Fruit fly (Drosophila melanogaster) whole organism, embryonic: ENCODE measurements around the gene Tis11.

Source experiments
- Aef1 ChIP-seq: fragments of 200-800 bp; sonication (Bioruptor generic); IDR thresholded peaks from 3 replicates; pipeline ENCODE4 v1.3.6; 2022; ENCODE audit warnings: missing biosample characterization, missing genetic modification characterization
- B-H1 ChIP-seq: fragments of 200-800 bp; sonication (Bioruptor generic); IDR thresholded peaks from 3 replicates; pipeline ENCODE4 v1.3.6; 2022; ENCODE audit warnings: missing biosample characterization, missing genetic modification characterization
- BEAF-32 ChIP-seq: fragments of 200-800 bp; sonication (Bioruptor generic); optimal IDR thresholded peaks from 3 replicates; lab custom pipeline; 2017; ENCODE audit warnings: missing biosample characterization, missing genetic modification characterization, mild to moderate bottlenecking, moderate library complexity, missing genetic modification reagents
- CG11085 ChIP-seq: fragments of 200-800 bp; sonication (Bioruptor generic); IDR thresholded peaks from 2 replicates; pipeline ENCODE4 v1.3.6; 2022; ENCODE audit warnings: missing biosample characterization, missing genetic modification characterization
- CG12391 ChIP-seq: fragments of 200-800 bp; sonication (Bioruptor generic); optimal IDR thresholded peaks from 3 replicates; lab custom pipeline; 2018; ENCODE audit warnings: missing biosample characterization, mild to moderate bottlenecking, missing genetic modification characterization, moderate library complexity
- CG14050 ChIP-seq: fragments of 200-800 bp; sonication (Bioruptor generic); IDR thresholded peaks from 3 replicates; pipeline ENCODE4 v1.3.6; 2022; ENCODE audit warnings: missing biosample characterization, missing genetic modification characterization
- CG15479 ChIP-seq: fragments of 200-800 bp; sonication (Bioruptor generic); optimal IDR thresholded peaks from 3 replicates; lab custom pipeline; 2019; ENCODE audit warnings: missing biosample characterization, mild to moderate bottlenecking, missing genetic modification characterization, moderate library complexity
- CG17385 ChIP-seq: fragments of 200-800 bp; sonication (Bioruptor generic); optimal IDR thresholded peaks from 3 replicates; lab custom pipeline; 2018; ENCODE audit warnings: missing biosample characterization, mild to moderate bottlenecking, missing genetic modification characterization
- CG2199 ChIP-seq: fragments of 200-800 bp; sonication (Bioruptor generic); IDR thresholded peaks from 3 replicates; pipeline ENCODE4 v1.3.6; 2022; ENCODE audit warnings: missing biosample characterization, missing genetic modification characterization
- CG3163 ChIP-seq: fragments of 200-800 bp; sonication (Bioruptor generic); optimal IDR thresholded peaks from 3 replicates; lab custom pipeline; 2016; ENCODE audit warnings: missing biosample characterization, missing genetic modification characterization
- CG3281 ChIP-seq: fragments of 200-800 bp; sonication (Bioruptor generic); optimal IDR thresholded peaks from 3 replicates; lab custom pipeline; 2017; ENCODE audit warnings: missing biosample characterization, mild to moderate bottlenecking, missing genetic modification characterization
- CG6813 ChIP-seq: fragments of 200-800 bp; sonication (Bioruptor generic); optimal IDR thresholded peaks from 2 replicates; lab custom pipeline; 2017; ENCODE audit warnings: missing biosample characterization, missing genetic modification characterization, mild to moderate bottlenecking, moderate library complexity, missing genetic modification reagents
- CG7928 ChIP-seq: fragments of 200-800 bp; sonication (Bioruptor generic); optimal IDR thresholded peaks from 2 replicates; lab custom pipeline; 2017; ENCODE audit warnings: missing biosample characterization, mild to moderate bottlenecking, missing genetic modification characterization
- CG7963 ChIP-seq: fragments of 200-800 bp; sonication (Bioruptor generic); IDR thresholded peaks from 3 replicates; pipeline ENCODE4 v1.3.6; 2022; ENCODE audit warnings: missing biosample characterization, missing genetic modification characterization; ENCODE audit not compliant: partially characterized antibody
- CG9932 ChIP-seq: fragments of 200-800 bp; sonication (Bioruptor generic); IDR thresholded peaks from 2 replicates; pipeline ENCODE4 v1.3.6; 2022; ENCODE audit warnings: missing biosample characterization, missing genetic modification characterization
- Dbx ChIP-seq: fragments of 200-800 bp; sonication (Bioruptor generic); IDR thresholded peaks from 3 replicates; pipeline ENCODE4 v1.3.6; 2022; ENCODE audit warnings: missing biosample characterization, missing genetic modification characterization
- Dp ChIP-seq: fragments of 200-800 bp; sonication (Bioruptor generic); optimal IDR thresholded peaks from 2 replicates; lab custom pipeline; 2018; ENCODE audit warnings: missing biosample characterization, mild to moderate bottlenecking, missing genetic modification characterization, moderate library complexity
- Drgx ChIP-seq: fragments of 200-800 bp; sonication (Bioruptor generic); IDR thresholded peaks from 2 replicates; pipeline ENCODE4 v1.3.6; 2022; ENCODE audit warnings: missing biosample characterization, missing genetic modification characterization
- Fer3 ChIP-seq: fragments of 200-800 bp; sonication (Bioruptor generic); optimal IDR thresholded peaks from 2 replicates; lab custom pipeline; 2018; ENCODE audit warnings: missing biosample characterization, mild to moderate bottlenecking, missing genetic modification characterization, moderate library complexity
- GATAe ChIP-seq: fragments of 200-800 bp; sonication (Bioruptor generic); conservative IDR thresholded peaks from 2 replicates; pipeline ENCODE4 v1.3.6; 2022; ENCODE audit warnings: missing biosample characterization, missing genetic modification characterization
- H15 ChIP-seq: fragments of 200-800 bp; sonication (Bioruptor generic); IDR thresholded peaks from 3 replicates; pipeline ENCODE4 v1.3.6; 2022; ENCODE audit warnings: missing biosample characterization, missing genetic modification characterization
- HLH4C ChIP-seq: fragments of 200-800 bp; sonication (Bioruptor generic); IDR thresholded peaks from 3 replicates; pipeline ENCODE4 v1.3.6; 2022; ENCODE audit warnings: missing biosample characterization, missing genetic modification characterization; ENCODE audit not compliant: partially characterized antibody
- Hey ChIP-seq: fragments of 200-800 bp; sonication (Bioruptor generic); optimal IDR thresholded peaks from 3 replicates; lab custom pipeline; 2018; ENCODE audit warnings: missing biosample characterization, mild to moderate bottlenecking, missing genetic modification characterization
- Hmr ChIP-seq: fragments of 200-800 bp; sonication (Bioruptor generic); optimal IDR thresholded peaks from 3 replicates; lab custom pipeline; 2017; ENCODE audit warnings: mild to moderate bottlenecking, missing biosample characterization, missing genetic modification reagents, missing genetic modification characterization
- Oli ChIP-seq: fragments of 200-800 bp; sonication (Bioruptor generic); optimal IDR thresholded peaks from 2 replicates; lab custom pipeline; 2018; ENCODE audit warnings: missing biosample characterization, mild to moderate bottlenecking, missing genetic modification characterization, moderate library complexity
- Rx ChIP-seq: fragments of 200-800 bp; sonication (Bioruptor generic); IDR thresholded peaks from 2 replicates; pipeline ENCODE4 v1.3.6; 2022; ENCODE audit warnings: missing biosample characterization, missing genetic modification characterization
- Sry-β ChIP-seq: fragments of 200-800 bp; sonication (Bioruptor generic); optimal IDR thresholded peaks from 2 replicates; lab custom pipeline; 2018; ENCODE audit warnings: missing biosample characterization, mild to moderate bottlenecking, missing genetic modification characterization, moderate library complexity
- Sry-δ ChIP-seq: fragments of 200-800 bp; sonication (Bioruptor generic); optimal IDR thresholded peaks from 2 replicates; lab custom pipeline; 2016; ENCODE audit warnings: missing biosample characterization, missing genetic modification characterization
- Vsx1 ChIP-seq: fragments of 200-800 bp; sonication (Bioruptor generic); optimal IDR thresholded peaks from 2 replicates; lab custom pipeline; 2017; ENCODE audit warnings: missing biosample characterization, mild to moderate bottlenecking, missing genetic modification characterization, missing genetic modification reagents
- abd-A ChIP-seq: fragments of 200-800 bp; sonication (Bioruptor generic); optimal IDR thresholded peaks from 3 replicates; lab custom pipeline; 2019; ENCODE audit warnings: missing biosample characterization, mild to moderate bottlenecking, missing genetic modification characterization, moderate library complexity
- ara ChIP-seq: fragments of 200-800 bp; sonication (Bioruptor generic); IDR thresholded peaks from 2 replicates; pipeline ENCODE4 v1.3.6; 2022; ENCODE audit warnings: missing biosample characterization, missing genetic modification characterization
- ato ChIP-seq: fragments of 200-800 bp; sonication (Bioruptor generic); IDR thresholded peaks from 2 replicates; pipeline ENCODE4 v1.3.6; 2022; ENCODE audit warnings: missing biosample characterization, missing genetic modification characterization; ENCODE audit not compliant: partially characterized antibody
- br ChIP-seq: fragments of >200 bp; optimal IDR thresholded peaks from 2 replicates; lab custom pipeline; 2017
- chif ChIP-seq, 2 experiments: fragments of 200-800 bp; sonication (Bioruptor generic); optimal IDR thresholded peaks; 3 replicates each; lab custom pipeline; 2016; ENCODE audit warnings: missing biosample characterization in 2 of 2, missing genetic modification characterization in 2 of 2
- crol ChIP-seq: fragments of 200-800 bp; sonication (Bioruptor generic); IDR thresholded peaks from 2 replicates; pipeline ENCODE4 v1.3.6; 2022; ENCODE audit warnings: missing biosample characterization, missing genetic modification characterization
- dimm ChIP-seq: fragments of 200-800 bp; sonication (Bioruptor generic); IDR thresholded peaks from 2 replicates; pipeline ENCODE4 v1.3.6; 2022; ENCODE audit warnings: missing biosample characterization, missing genetic modification characterization
- fd64A ChIP-seq: fragments of 200-800 bp; sonication (Bioruptor generic); optimal IDR thresholded peaks from 3 replicates; lab custom pipeline; 2018; ENCODE audit warnings: missing biosample characterization, mild to moderate bottlenecking, missing genetic modification characterization
- gro ChIP-seq: fragments of 200-800 bp; sonication (Bioruptor generic); optimal IDR thresholded peaks from 2 replicates; lab custom pipeline; 2016; ENCODE audit warnings: missing biosample characterization, missing genetic modification characterization
- gsb ChIP-seq: fragments of 200-800 bp; sonication (Bioruptor generic); IDR thresholded peaks from 2 replicates; pipeline ENCODE4 v1.3.6; 2022; ENCODE audit warnings: missing biosample characterization, missing genetic modification characterization
- gsb-n ChIP-seq: fragments of 200-800 bp; sonication (Bioruptor generic); optimal IDR thresholded peaks from 3 replicates; lab custom pipeline; 2018; ENCODE audit warnings: missing biosample characterization, mild to moderate bottlenecking, missing genetic modification characterization
- kah ChIP-seq: fragments of 200-800 bp; sonication (Bioruptor generic); optimal IDR thresholded peaks from 2 replicates; lab custom pipeline; 2018; ENCODE audit warnings: missing biosample characterization, mild to moderate bottlenecking, missing genetic modification characterization
- kni ChIP-seq: fragments of 200-800 bp; sonication (Bioruptor generic); optimal IDR thresholded peaks from 3 replicates; lab custom pipeline; 2017; ENCODE audit warnings: mild to moderate bottlenecking, missing biosample characterization, missing genetic modification reagents, missing genetic modification characterization
- nau ChIP-seq: fragments of 200-800 bp; sonication (Bioruptor generic); optimal IDR thresholded peaks from 3 replicates; lab custom pipeline; 2017; ENCODE audit warnings: missing biosample characterization, mild to moderate bottlenecking, missing genetic modification characterization, missing genetic modification reagents
- org-1 ChIP-seq: fragments of 200-800 bp; sonication (Bioruptor generic); optimal IDR thresholded peaks from 2 replicates; lab custom pipeline; 2017; ENCODE audit warnings: missing biosample characterization, missing genetic modification characterization
- ranshi ChIP-seq: fragments of 200-800 bp; sonication (Bioruptor generic); IDR thresholded peaks from 2 replicates; pipeline ENCODE4 v1.3.6; 2022; ENCODE audit warnings: missing biosample characterization, missing genetic modification characterization
- sens ChIP-seq: fragments of 200-800 bp; sonication (Bioruptor generic); peaks from one replicate; lab custom pipeline; 2016; ENCODE audit warnings: missing biosample characterization, missing genetic modification characterization
- sisA ChIP-seq: fragments of 200-800 bp; sonication (Bioruptor generic); IDR thresholded peaks from 2 replicates; pipeline ENCODE4 v1.3.6; 2022; ENCODE audit warnings: missing biosample characterization, missing genetic modification characterization
- stc ChIP-seq: fragments of 200-800 bp; sonication (Bioruptor generic); IDR thresholded peaks from 2 replicates; pipeline ENCODE4 v1.3.6; 2022; ENCODE audit warnings: missing biosample characterization, missing genetic modification characterization
- unpg ChIP-seq: fragments of 200-800 bp; sonication (Bioruptor generic); optimal IDR thresholded peaks from 3 replicates; lab custom pipeline; 2018; ENCODE audit warnings: missing biosample characterization, mild to moderate bottlenecking, missing genetic modification characterization, moderate library complexity

The Tis11 gene

DNA sequence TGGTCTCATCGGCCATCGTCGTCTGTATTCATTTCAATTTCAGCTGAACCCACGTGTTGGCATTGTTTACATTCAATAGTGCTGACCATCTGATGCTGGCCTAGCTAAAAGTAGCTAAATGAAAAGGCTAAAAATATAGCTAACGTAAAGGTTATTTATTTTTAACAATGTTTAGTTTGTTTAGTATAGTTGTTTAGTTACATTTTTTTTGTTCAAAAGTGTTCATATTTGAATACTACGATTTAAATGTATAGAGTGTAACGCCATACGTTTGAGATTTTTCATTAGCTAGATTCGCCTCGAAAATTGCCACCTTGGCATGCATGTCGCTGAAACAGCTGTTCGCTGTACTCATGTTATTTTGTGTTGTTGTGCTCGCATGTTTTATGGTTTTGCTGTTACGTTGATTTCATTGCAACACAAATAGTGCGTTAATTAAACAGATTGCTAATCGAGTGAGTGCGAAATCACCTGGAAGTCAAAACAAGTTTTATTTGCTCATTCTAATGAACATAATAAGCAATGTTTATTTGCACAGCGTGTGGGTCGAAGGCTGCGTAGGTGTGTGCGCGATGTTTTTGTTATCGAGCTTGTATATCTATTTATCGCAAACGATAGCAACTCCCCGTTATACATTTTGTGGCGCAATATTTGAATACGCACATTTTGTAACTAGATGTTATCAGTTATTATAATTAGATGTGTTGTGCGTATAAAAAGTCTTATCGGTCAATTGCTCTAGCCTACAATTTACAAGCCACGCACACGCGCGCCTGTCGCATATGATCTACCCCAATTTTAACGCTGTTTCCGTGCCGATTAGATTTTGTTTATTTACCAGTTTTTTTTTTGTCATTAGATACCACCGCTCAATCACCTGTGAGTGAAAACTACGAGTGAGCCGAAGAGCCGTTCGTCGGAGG is 47.4 kb upstream of the Tis11 start, which contains the start of the genes CG1463 and Fpgs1 (continued):
- TF ChIP-seq Sry-β (GFP tag; lab: Kevin White, UChicago): peak; percentile 98
- no peak for TF ChIP-seq CG3281
- TF ChIP-seq CG7963: 0 out of 3 replicates have a peak, but pooled peaks have one; percentile 46
- TF ChIP-seq Rx (GFP tag; lab: Robert Waterston, UW): no peak
- TF ChIP-seq CG11085 (GFP tag; lab: Robert Waterston, UW): 0 out of 2 replicates have a peak, but pooled peaks have one; percentile 22
- TF ChIP-seq dimm (GFP tag; lab: Robert Waterston, UW): no peak
- peak; percentile 48 for TF ChIP-seq BEAF-32 (GFP tag; lab: Kevin White, UChicago)
- peak; percentile 25 for TF ChIP-seq CG7928
- TF ChIP-seq sens: peak; percentile 83
- no peak for TF ChIP-seq B-H1 (GFP tag; lab: Robert Waterston, UW)
- no peak for TF ChIP-seq unpg (GFP tag; lab: Kevin White, UChicago)
- TF ChIP-seq ranshi (GFP tag; lab: Robert Waterston, UW): no peak
- no peak for TF ChIP-seq GATAe (GFP tag; lab: Robert Waterston, UW)
- no peak for TF ChIP-seq Fer3
- peak; percentile 59 for TF ChIP-seq CG9932 (GFP tag; lab: Robert Waterston, UW)
- TF ChIP-seq br (lab: Kevin White, UChicago): no peak
- TF ChIP-seq kah (GFP tag; lab: Kevin White, UChicago): peak; percentile 68
- no peak for TF ChIP-seq H15 (GFP tag; lab: Robert Waterston, UW)
- no peak for TF ChIP-seq CG14050
- no peak for TF ChIP-seq gsb (GFP tag; lab: Robert Waterston, UW)
- no peak for TF ChIP-seq org-1 (GFP tag; lab: Kevin White, UChicago)
- TF ChIP-seq stc (GFP tag; lab: Robert Waterston, UW): no peak
- TF ChIP-seq nau (GFP tag; lab: Kevin White, UChicago): no peak
- TF ChIP-seq fd64A (GFP tag; lab: Kevin White, UChicago): no peak
- no peak for TF ChIP-seq ato (GFP tag; lab: Robert Waterston, UW)
- TF ChIP-seq Dbx (GFP tag; lab: Robert Waterston, UW): no peak
- TF ChIP-seq Vsx1: no peak
- TF ChIP-seq HLH4C (GFP tag; lab: Robert Waterston, UW): 0 out of 3 replicates have a peak, but pooled peaks have one; percentile 44
- 0 out of 3 replicates have a peak, but pooled peaks have one; percentile 32 for TF ChIP-seq CG2199 (GFP tag; lab: Robert Waterston, UW)
- no peak for TF ChIP-seq abd-A (tag; lab: Kevin White, UChicago)
- peak; percentile 28 for TF ChIP-seq Hey
- TF ChIP-seq kni (GFP tag; lab: Kevin White, UChicago): no peak
- no peak for TF ChIP-seq Hmr (GFP tag; lab: Kevin White, UChicago)
- TF ChIP-seq Aef1: 0 out of 3 replicates have a peak, but pooled peaks have one; percentile 22
- TF ChIP-seq CG15479 (GFP tag; lab: Kevin White, UChicago): peak; percentile 66
- peak; percentile 71 for TF ChIP-seq Dp (GFP tag; lab: Kevin White, UChicago)
- TF ChIP-seq CG12391 (tag; lab: Kevin White, UChicago): peak; percentile 57
- no peak for TF ChIP-seq CG6813 (GFP tag; lab: Kevin White, UChicago)
- TF ChIP-seq CG17385 (GFP tag; lab: Kevin White, UChicago): peak; percentile 0
- no peak for TF ChIP-seq gro
- TF ChIP-seq Sry-δ (GFP tag; lab: Kevin White, UChicago): peak; percentile 44
- no peak for TF ChIP-seq gsb-n (tag; lab: Kevin White, UChicago)
- no peak for TF ChIP-seq crol (GFP tag; lab: Robert Waterston, UW)
- TF ChIP-seq chif (GFP tag; optimal IDR thresholded peaks at IDR 0.05; lab: Kevin White, UChicago): no peak
- TF ChIP-seq CG3163 (GFP tag; lab: Kevin White, UChicago): no peak
- no peak for TF ChIP-seq sisA
- TF ChIP-seq ara (GFP tag; lab: Robert Waterston, UW): no peak
- no peak for TF ChIP-seq Drgx (GFP tag; lab: Robert Waterston, UW)
- TF ChIP-seq Oli: no peak
